Fruit fly (Drosophila melanogaster): ENCODE results near the gene Surf6.

Surf6 gene

DNA sequence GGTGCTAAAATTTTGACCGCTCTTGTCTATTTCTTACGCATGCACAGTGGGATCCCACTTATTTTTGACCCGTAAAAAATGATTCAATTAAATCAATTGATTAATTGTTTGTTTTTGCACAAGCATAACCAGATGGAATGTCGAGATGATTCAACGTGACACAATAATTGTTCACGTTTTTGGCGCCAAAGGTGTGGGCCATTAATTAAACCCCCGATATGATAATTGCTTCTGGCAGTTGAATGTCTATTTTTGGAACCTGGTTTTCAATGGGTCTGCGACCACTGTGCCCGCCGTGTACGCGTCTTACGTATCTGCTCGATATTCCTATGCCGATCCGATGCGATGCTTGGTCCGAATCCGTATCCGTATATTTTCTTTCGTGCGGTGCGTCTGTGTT is 12.6 kb downstream of the Surf6 start (continued):
- no peak for TF ChIP-seq CG31388 (GFP tag; optimal IDR thresholded peaks at IDR 0.05)
- TF ChIP-seq CG5180 (GFP tag; optimal IDR thresholded peaks at IDR 0.05), result peak; percentile 21
- peak; percentile 71 for TF ChIP-seq sisA (GFP tag; IDR thresholded peaks at IDR 0.05)
- peak; percentile 45 for TF ChIP-seq CG1602 (GFP tag; optimal IDR thresholded peaks at IDR 0.05)
- TF ChIP-seq CG10959 (GFP tag; IDR thresholded peaks at IDR 0.05), result peak; percentile 54
- TF ChIP-seq CG14667 (GFP tag; IDR thresholded peaks at IDR 0.05), result peak; percentile 66
- TF ChIP-seq E2f2 (GFP tag; IDR thresholded peaks at IDR 0.05), result peak; percentile 43; the same call in 1 of the 2 replicates
- peak; percentile 89 for TF ChIP-seq CG1603 (tag; optimal IDR thresholded peaks at IDR 0.05)
- peak; percentile 75 for TF ChIP-seq sob (GFP tag; IDR thresholded peaks at IDR 0.05)
- TF ChIP-seq gfzf (GFP tag; optimal IDR thresholded peaks at IDR 0.05), result no peak
- TF ChIP-seq CG11456 (GFP tag; IDR thresholded peaks at IDR 0.05), result peak; percentile 82
- peak; percentile 35 for TF ChIP-seq kah (GFP tag; optimal IDR thresholded peaks at IDR 0.05)
- peak; percentile 66 for TF ChIP-seq CG30403 (GFP tag; optimal IDR thresholded peaks at IDR 0.05)
- peak; percentile 61 for TF ChIP-seq Hsf (GFP tag; optimal IDR thresholded peaks at IDR 0.05)
- no peak for TF ChIP-seq CG15514 (GFP tag; optimal IDR thresholded peaks at IDR 0.05)

- 0 out of 2 replicates have a peak, but pooled peaks have one; percentile 8 for TF ChIP-seq ttk (GFP tag; IDR thresholded peaks at IDR 0.05)
- TF ChIP-seq prd (optimal IDR thresholded peaks at IDR 0.05), result no peak
- TF ChIP-seq prd (GFP tag; IDR thresholded peaks at IDR 0.05), result 0 out of 3 replicates have a peak, but pooled peaks have one; percentile 6
- no peak for TF ChIP-seq yki (optimal IDR thresholded peaks at IDR 0.05)
- peak; percentile 24; the same call in 1 of the 2 replicates for TF ChIP-seq CG9932 (GFP tag; IDR thresholded peaks at IDR 0.05)
- peak; percentile 85 for TF ChIP-seq CG12769 (tag; optimal IDR thresholded peaks at IDR 0.05)
- peak; percentile 43; the same call in 1 of the 2 replicates for TF ChIP-seq vvl (GFP tag; IDR thresholded peaks at IDR 0.05)
- TF ChIP-seq sob (GFP tag; IDR thresholded peaks at IDR 0.05), result 0 out of 2 replicates have a peak, but pooled peaks have one; percentile 19
- TF ChIP-seq CG7786 (GFP tag; optimal IDR thresholded peaks at IDR 0.05), result no peak
- TF ChIP-seq z (GFP tag; IDR thresholded peaks at IDR 0.05), result no peak
- TF ChIP-seq Sox102F (GFP tag; optimal IDR thresholded peaks at IDR 0.05), result peak; percentile 8
- no peak for TF ChIP-seq zfh1 (GFP tag; IDR thresholded peaks at IDR 0.05)
- TF ChIP-seq ato (GFP tag; IDR thresholded peaks at IDR 0.05; ENCODE audit: partially characterized antibody), result no peak
- TF ChIP-seq exex (tag; optimal IDR thresholded peaks at IDR 0.05), result no peak
- peak; percentile 84 for TF ChIP-seq CG11696 (GFP tag; IDR thresholded peaks at IDR 0.05)
- TF ChIP-seq lmd (GFP tag; IDR thresholded peaks at IDR 0.05), result 0 out of 2 replicates have a peak, but pooled peaks have one; percentile 22
- TF ChIP-seq ash1 (GFP tag; optimal IDR thresholded peaks at IDR 0.05), result no peak
- peak; percentile 18; the same call in 1 of the 2 replicates for TF ChIP-seq H2.0 (GFP tag; IDR thresholded peaks at IDR 0.05)
- TF ChIP-seq sisA (GFP tag; IDR thresholded peaks at IDR 0.05), result peak; percentile 15; the same call in 1 of the 2 replicates
- TF ChIP-seq Ets65A (GFP tag), result peak; percentile 13
- no peak for TF ChIP-seq hbn (GFP tag; IDR thresholded peaks at IDR 0.05; ENCODE audit: partially characterized antibody)
- TF ChIP-seq pfk (GFP tag; optimal IDR thresholded peaks at IDR 0.05), result peak; percentile 71
- TF ChIP-seq CG32772 (GFP tag; IDR thresholded peaks at IDR 0.05), result no peak
- no peak for TF ChIP-seq da (GFP tag; optimal IDR thresholded peaks at IDR 0.05)
- 0 out of 2 replicates have a peak, but pooled peaks have one; percentile 10 for TF ChIP-seq wor (GFP tag; IDR thresholded peaks at IDR 0.05)
- no peak for TF ChIP-seq seq (GFP tag; IDR thresholded peaks at IDR 0.05)
- TF ChIP-seq gem (tag; optimal IDR thresholded peaks at IDR 0.05), result peak; percentile 6
- TF ChIP-seq al (GFP tag; IDR thresholded peaks at IDR 0.05), result no peak
- 0 out of 2 replicates have a peak, but pooled peaks have one; percentile 23 for TF ChIP-seq stc (GFP tag; IDR thresholded peaks at IDR 0.05)
- peak; percentile 23; the same call in 1 of the 2 replicates for TF ChIP-seq slbo (GFP tag; IDR thresholded peaks at IDR 0.05)
- TF ChIP-seq Xbp1 (GFP tag; optimal IDR thresholded peaks at IDR 0.05), result peak; percentile 5
- no peak for TF ChIP-seq CG6854 (GFP tag; optimal IDR thresholded peaks at IDR 0.05)
- no peak for TF ChIP-seq ase (GFP tag; IDR thresholded peaks at IDR 0.05)
- peak; percentile 50 for TF ChIP-seq Med (GFP tag)
- TF ChIP-seq sr (GFP tag; IDR thresholded peaks at IDR 0.05), result 0 out of 3 replicates have a peak, but pooled peaks have one; percentile 30
- no peak for TF ChIP-seq Drgx (GFP tag; IDR thresholded peaks at IDR 0.05)
- TF ChIP-seq Nf-YA (GFP tag; IDR thresholded peaks at IDR 0.05), result 0 out of 2 replicates have a peak, but pooled peaks have one; percentile 22
- TF ChIP-seq HLH3B (GFP tag; IDR thresholded peaks at IDR 0.05), result peak; percentile 23; the same call in 1 of the 2 replicates
Measured at dm6 chr3R:19891363-19891762, 13.3 kb downstream of the Surf6 start.
